Worm (Caenorhabditis elegans): ENCODE measurements around the gene C29F5.8.

C29F5.8 gene

DNA sequence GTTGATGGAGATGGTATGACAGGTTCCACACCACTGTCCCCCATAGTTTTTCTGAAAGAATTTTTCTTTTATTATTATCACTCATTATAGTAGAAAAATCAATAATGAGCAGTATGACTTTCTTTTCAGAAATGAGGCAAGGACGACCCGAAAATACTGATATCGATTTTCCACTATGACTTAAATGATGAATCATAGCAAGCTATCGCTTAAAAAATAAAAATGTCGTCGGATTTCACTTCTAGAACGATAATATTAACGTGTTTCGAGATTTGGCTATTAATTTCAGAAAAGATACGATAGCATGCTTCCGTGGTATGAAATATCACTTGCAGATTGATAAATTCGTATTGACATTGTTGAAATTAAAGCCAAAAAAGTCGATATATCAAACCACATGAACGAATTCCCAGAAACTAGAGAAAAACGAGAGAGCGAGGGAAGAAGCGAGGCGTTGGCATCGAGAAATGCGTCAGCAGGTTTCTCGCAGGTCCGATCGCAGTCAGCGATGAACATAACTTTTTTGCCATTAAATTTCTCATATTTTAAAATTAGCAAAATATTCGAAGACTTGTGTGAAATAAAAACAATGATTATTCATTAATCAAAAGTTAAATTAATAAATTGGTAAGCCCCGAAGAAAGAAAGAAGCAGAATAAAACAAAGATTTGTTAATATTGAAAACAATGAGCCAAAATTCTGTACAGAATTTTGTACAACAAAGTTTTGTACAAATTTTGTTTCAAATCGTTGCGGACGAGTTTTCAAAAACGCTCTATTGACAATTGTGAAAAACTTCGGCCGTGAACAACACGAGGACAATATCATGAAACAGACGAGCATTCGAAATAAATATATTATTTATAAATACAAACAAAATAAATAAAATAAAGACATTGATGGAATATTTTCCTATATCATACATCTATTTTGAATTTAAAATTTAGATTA is 49.4 kb downstream of the C29F5.8 start, which contains the start of gene C32D5.11 (continued):
- TF ChIP-seq F22D6.2 (tag; optimal IDR thresholded peaks at IDR 0.05) = no peak

All from whole organism, young adult.